Worm (Caenorhabditis elegans): ENCODE measurements around the gene str-172.

Gene str-172

ce11 chrIV:4880634-4881033, 13.1 kb upstream of the str-172 start (continued):
- no peak for TF ChIP-seq blmp-1 (tag; optimal IDR thresholded peaks at IDR 0.05; ENCODE audit: insufficient read depth)
- no peak for TF ChIP-seq unc-39 (tag; optimal IDR thresholded peaks at IDR 0.05)

ce11 chrIV:4877102-4877501, 9.6 kb upstream of the str-172 start, which contains the start of gene str-170:
Gene str-170, plus strand, starts transcription at chrIV:4877402.
- TF ChIP-seq C34F6.9 (tag; optimal IDR thresholded peaks at IDR 0.05) (no peak), ama-1 (optimal IDR thresholded peaks at IDR 0.05) (no peak), ztf-11 (tag; optimal IDR thresholded peaks at IDR 0.05) (no peak), unc-55 (GFP tag; optimal IDR thresholded peaks at IDR 0.05) (no peak), lsy-2 (tag; optimal IDR thresholded peaks at IDR 0.05) (no peak), alr-1 (tag; optimal IDR thresholded peaks at IDR 0.05) (no peak), crh-2 (tag; optimal IDR thresholded peaks at IDR 0.05) (no peak), nhr-77 (tag; optimal IDR thresholded peaks at IDR 0.05) (no peak), mbf-1 (tag; optimal IDR thresholded peaks at IDR 0.05) (no peak), nhr-129 (tag; optimal IDR thresholded peaks at IDR 0.05) (no peak), ceh-82 (tag; optimal IDR thresholded peaks at IDR 0.05) (no peak), mdl-1 (tag; optimal IDR thresholded peaks at IDR 0.05) (no peak), egl-27 (tag; optimal IDR thresholded peaks at IDR 0.05) (no peak), peb-1 (tag; optimal IDR thresholded peaks at IDR 0.05) (no peak), zag-1 (tag; optimal IDR thresholded peaks at IDR 0.05) (no peak), ztf-1 (GFP tag; conservative IDR thresholded peaks at IDR 0.05) (no peak), Y55F3AM.14 (GFP tag; optimal IDR thresholded peaks at IDR 0.05) (no peak)

- no peak for TF ChIP-seq nhr-12 (tag; optimal IDR thresholded peaks at IDR 0.05)
- TF ChIP-seq nhr-77 (tag; optimal IDR thresholded peaks at IDR 0.05): no peak
- TF ChIP-seq nhr-237 (tag; optimal IDR thresholded peaks at IDR 0.05): no peak
- no peak for TF ChIP-seq skn-1 (tag; optimal IDR thresholded peaks at IDR 0.05)
- no peak for TF ChIP-seq dmd-4 (tag; optimal IDR thresholded peaks at IDR 0.05)
- no peak for TF ChIP-seq alr-1 (tag; optimal IDR thresholded peaks at IDR 0.05)
- no peak for TF ChIP-seq lsy-2 (tag; optimal IDR thresholded peaks at IDR 0.05)
- TF ChIP-seq R02D3.7 (tag; optimal IDR thresholded peaks at IDR 0.05): no peak
- no peak for TF ChIP-seq zag-1 (tag; optimal IDR thresholded peaks at IDR 0.05)
- no peak for TF ChIP-seq nhr-11 (tag; optimal IDR thresholded peaks at IDR 0.05)
- TF ChIP-seq nhr-25 (tag; optimal IDR thresholded peaks at IDR 0.05): no peak
- no peak for TF ChIP-seq nhr-21 (tag; optimal IDR thresholded peaks at IDR 0.05)
- TF ChIP-seq elt-3 (tag; optimal IDR thresholded peaks at IDR 0.05): no peak
- no peak for TF ChIP-seq ztf-1 (GFP tag; conservative IDR thresholded peaks at IDR 0.05)
- no peak for TF ChIP-seq lin-13 (GFP tag; optimal IDR thresholded peaks at IDR 0.05)
These were observed 7.1 kb upstream of the str-172 start, which contains the start of gene str-174 for ce11 chrIV:4874603-4875002. Gene str-174, minus strand, starts transcription at chrIV:4874703.

ce11 chrIV:4870546-4870945, 3.0 kb upstream of the str-172 start, which contains the start of gene str-175:
Gene str-175, minus strand, starts transcription at chrIV:4870646.
- TF ChIP-seq nhr-129 (tag; optimal IDR thresholded peaks at IDR 0.05): no peak

ce11 chrIV:4866599-4866998, 911 bp downstream of the str-172 start:
- TF ChIP-seq nhr-25 (tag; optimal IDR thresholded peaks at IDR 0.05) (no peak), ZK546.5 (tag; optimal IDR thresholded peaks at IDR 0.05) (no peak), nhr-237 (tag; optimal IDR thresholded peaks at IDR 0.05) (no peak), blmp-1 (tag; optimal IDR thresholded peaks at IDR 0.05; ENCODE audit: insufficient read depth) (no peak), nhr-77 (tag; optimal IDR thresholded peaks at IDR 0.05) (no peak), sem-4 (tag; optimal IDR thresholded peaks at IDR 0.05) (no peak), C34F6.9 (tag; optimal IDR thresholded peaks at IDR 0.05) (no peak), alr-1 (tag; optimal IDR thresholded peaks at IDR 0.05) (no peak), ceh-82 (tag; optimal IDR thresholded peaks at IDR 0.05) (no peak), ztf-1 (GFP tag; conservative IDR thresholded peaks at IDR 0.05) (no peak), lin-13 (GFP tag; optimal IDR thresholded peaks at IDR 0.05) (no peak), mbf-1 (tag; optimal IDR thresholded peaks at IDR 0.05) (no peak), nhr-11 (tag; optimal IDR thresholded peaks at IDR 0.05) (no peak), crh-2 (tag; optimal IDR thresholded peaks at IDR 0.05) (no peak), aly-2 (tag; optimal IDR thresholded peaks at IDR 0.05) (no peak), peb-1 (tag; optimal IDR thresholded peaks at IDR 0.05) (no peak), unc-62 (GFP tag; optimal IDR thresholded peaks at IDR 0.05) (no peak), lin-11 (tag; optimal IDR thresholded peaks at IDR 0.05) (no peak), unc-55 (GFP tag; optimal IDR thresholded peaks at IDR 0.05) (no peak), dmd-4 (tag; optimal IDR thresholded peaks at IDR 0.05) (no peak)
